Fruit fly (Drosophila melanogaster): ENCODE results near the gene CG16798.
A peak's percentile ranks its signal among the peaks of the same experiment; 100 is the strongest.

The CG16798 gene

dm6 chr2L:20349671-20350539 is 32.3 kb downstream of the CG16798 start, which contains the start of the genes La and RtGEF:
Gene La, minus strand, starts transcription at chr2L:20350012.
Gene RtGEF, plus strand, starts transcription at chr2L:20350434.
- TF ChIP-seq CG1621 (tag; optimal IDR thresholded peaks at IDR 0.05): peak; percentile 99
- TF ChIP-seq CG31627 (GFP tag; optimal IDR thresholded peaks at IDR 0.05): peak; percentile 68
- TF ChIP-seq CG11902 (GFP tag; optimal IDR thresholded peaks at IDR 0.05): peak; percentile 47
- TF ChIP-seq CG8319 (GFP tag; optimal IDR thresholded peaks at IDR 0.05): peak; percentile 26
- no peak for TF ChIP-seq fd59A (GFP tag; optimal IDR thresholded peaks at IDR 0.05)
- peak; percentile 11 for TF ChIP-seq CG7368 (GFP tag; optimal IDR thresholded peaks at IDR 0.05)
- TF ChIP-seq CG9139 (GFP tag; optimal IDR thresholded peaks at IDR 0.05): no peak
- no peak for TF ChIP-seq CG6276 (GFP tag; optimal IDR thresholded peaks at IDR 0.05)
- TF ChIP-seq CG11762 (GFP tag; optimal IDR thresholded peaks at IDR 0.05; ENCODE audit: insufficient read depth): peak; percentile 15
- peak in 1 of 2 experiments; percentile 43 for TF ChIP-seq salr (GFP tag; optimal IDR thresholded peaks at IDR 0.05)
- TF ChIP-seq CG6163 (GFP tag; IDR thresholded peaks at IDR 0.05): 0 out of 3 replicates have a peak, but pooled peaks have one; percentile 30
- TF ChIP-seq CG10669 (GFP tag; optimal IDR thresholded peaks at IDR 0.05): peak; percentile 22
- peak; percentile 55 for TF ChIP-seq Eip75B (GFP tag; optimal IDR thresholded peaks at IDR 0.05)
- TF ChIP-seq Sox14 (GFP tag; optimal IDR thresholded peaks at IDR 0.05): peak; percentile 58
- TF ChIP-seq CG8632 (GFP tag; optimal IDR thresholded peaks at IDR 0.05): no peak
- TF ChIP-seq lz (GFP tag; optimal IDR thresholded peaks at IDR 0.05): peak; percentile 51
- TF ChIP-seq pdm3 (GFP tag; optimal IDR thresholded peaks at IDR 0.05): peak; percentile 62
- TF ChIP-seq CG6808 (GFP tag; optimal IDR thresholded peaks at IDR 0.05): peak; percentile 19
- TF ChIP-seq Hr39 (GFP tag; optimal IDR thresholded peaks at IDR 0.05): peak; percentile 65
- peak; percentile 72 for TF ChIP-seq Eip78C (GFP tag)
- TF ChIP-seq Sox15 (GFP tag; optimal IDR thresholded peaks at IDR 0.05): peak; percentile 28
- peak; percentile 28 for TF ChIP-seq CG3032 (tag; optimal IDR thresholded peaks at IDR 0.05)
- peak; percentile 66 for TF ChIP-seq esn (GFP tag; optimal IDR thresholded peaks at IDR 0.05)
- TF ChIP-seq achi (GFP tag; optimal IDR thresholded peaks at IDR 0.05): peak; percentile 53
- no peak for TF ChIP-seq svp (GFP tag)
- TF ChIP-seq CG34406 (GFP tag; optimal IDR thresholded peaks at IDR 0.05): peak; percentile 7
- TF ChIP-seq acj6 (GFP tag; optimal IDR thresholded peaks at IDR 0.05): peak; percentile 38
- TF ChIP-seq Hr4 (GFP tag; optimal IDR thresholded peaks at IDR 0.05): peak; percentile 37
- peak; percentile 60 for TF ChIP-seq OdsH (GFP tag; optimal IDR thresholded peaks at IDR 0.05)
- TF ChIP-seq vri (GFP tag; optimal IDR thresholded peaks at IDR 0.05): no peak
- peak; percentile 49 for TF ChIP-seq topi (GFP tag; optimal IDR thresholded peaks at IDR 0.05)
- TF ChIP-seq CG4318 (GFP tag; optimal IDR thresholded peaks at IDR 0.05): no peak
- peak; percentile 0 for TF ChIP-seq CG6792 (GFP tag; optimal IDR thresholded peaks at IDR 0.05)
- TF ChIP-seq Met (GFP tag; optimal IDR thresholded peaks at IDR 0.05): peak; percentile 47
- peak; percentile 45 for TF ChIP-seq Ets21C (GFP tag; optimal IDR thresholded peaks at IDR 0.05)
- TF ChIP-seq Hr38 (GFP tag; optimal IDR thresholded peaks at IDR 0.05): no peak
- peak; percentile 45 for TF ChIP-seq CG3919 (GFP tag; optimal IDR thresholded peaks at IDR 0.05)
- TF ChIP-seq eg (GFP tag; IDR thresholded peaks at IDR 0.05): peak; percentile 29; the same call in 1 of the 3 replicates
- TF ChIP-seq CG10631 (GFP tag; optimal IDR thresholded peaks at IDR 0.05): peak; percentile 57
- TF ChIP-seq fd85E (GFP tag; optimal IDR thresholded peaks at IDR 0.05): no peak
- TF ChIP-seq CG32006 (GFP tag; optimal IDR thresholded peaks at IDR 0.05): peak; percentile 54
- TF ChIP-seq cyc (GFP tag; optimal IDR thresholded peaks at IDR 0.05): peak; percentile 51
- TF ChIP-seq Lpt (GFP tag; optimal IDR thresholded peaks at IDR 0.05): no peak

Data from whole organism, prepupa.